Fruit fly (Drosophila melanogaster): Measurements from ENCODE around the gene PGRP-SA.
A peak's percentile ranks its signal among the peaks of the same experiment; 100 is the strongest.

Gene PGRP-SA

DNA sequence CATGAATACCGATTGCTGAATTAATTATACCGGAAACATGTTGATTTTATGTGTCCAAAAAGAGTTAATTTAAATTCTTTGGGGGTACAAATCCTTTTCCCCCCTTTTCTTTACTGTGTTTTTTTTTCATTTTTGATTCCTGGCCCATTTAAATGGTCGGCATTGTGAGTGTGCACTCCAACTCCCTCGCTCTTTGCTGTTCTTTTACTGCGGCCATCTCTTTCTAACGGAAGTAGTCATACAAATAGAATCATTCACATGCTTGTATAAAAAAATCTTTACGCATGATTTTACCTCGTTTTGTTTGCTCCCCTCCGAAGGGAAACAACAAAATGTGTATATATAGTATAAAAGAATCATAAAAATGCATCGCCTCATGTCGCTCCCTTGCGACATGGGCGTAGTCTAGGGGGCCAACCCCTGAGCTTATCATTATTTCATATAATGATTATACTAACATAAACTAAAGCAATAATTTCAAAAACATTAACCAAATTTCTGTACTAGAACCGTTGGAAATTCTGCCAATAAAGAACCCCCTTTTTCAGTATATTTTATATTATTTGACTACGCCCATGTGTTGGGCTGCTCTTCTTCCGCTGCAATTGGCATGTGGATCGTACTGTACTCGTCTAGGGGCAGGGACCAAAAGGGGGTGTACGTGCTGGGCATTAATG is 33.3 kb upstream of the PGRP-SA start (continued):
- TF ChIP-seq Hr51 (GFP tag; optimal IDR thresholded peaks at IDR 0.05) (peak; percentile 9 to 66), phol (tag; optimal IDR thresholded peaks at IDR 0.05) (peak; percentile 89), NFAT (GFP tag; IDR thresholded peaks at IDR 0.05) (no peak), CG12236 (GFP tag; optimal IDR thresholded peaks at IDR 0.05) (peak; percentile 36), CG13287 (GFP tag; IDR thresholded peaks at IDR 0.05; ENCODE audit: partially characterized antibody) (no peak), CG31441 (GFP tag; IDR thresholded peaks at IDR 0.05) (peak; percentile 95), mld (GFP tag; IDR thresholded peaks at IDR 0.05; ENCODE audit: partially characterized antibody) (no peak), CG10654 (GFP tag; optimal IDR thresholded peaks at IDR 0.05) (peak; percentile 57), CG4282 (GFP tag; optimal IDR thresholded peaks at IDR 0.05) (no peak), CG12391 (tag; optimal IDR thresholded peaks at IDR 0.05) (peak; percentile 81), CG6272 (GFP tag; IDR thresholded peaks at IDR 0.05) (peak; percentile 45; the same call in 1 of the 2 replicates), CrebB (tag; optimal IDR thresholded peaks at IDR 0.05) (peak; percentile 54), CG9932 (GFP tag; IDR thresholded peaks at IDR 0.05) (no peak), Med (GFP tag) (peak; percentile 88), Dbx (GFP tag; IDR thresholded peaks at IDR 0.05) (no peak), pb (GFP tag; optimal IDR thresholded peaks at IDR 0.05) (no peak), ttk (GFP tag; IDR thresholded peaks at IDR 0.05) (peak; percentile 56; the same call in 1 of the 2 replicates), chn (GFP tag; optimal IDR thresholded peaks at IDR 0.05) (peak; percentile 74), rib (GFP tag; IDR thresholded peaks at IDR 0.05) (no peak), shn (GFP tag; optimal IDR thresholded peaks at IDR 0.05) (no peak), yki (optimal IDR thresholded peaks at IDR 0.05) (no peak), lab (GFP tag; optimal IDR thresholded peaks at IDR 0.05) (peak; percentile 61), run (tag; optimal IDR thresholded peaks at IDR 0.05) (peak; percentile 63), h (optimal IDR thresholded peaks at IDR 0.05) (no peak), CG8924 (tag; optimal IDR thresholded peaks at IDR 0.05) (peak; percentile 87), B-H1 (GFP tag; IDR thresholded peaks at IDR 0.05) (peak; percentile 28; the same call in 1 of the 3 replicates), bsh (GFP tag; optimal IDR thresholded peaks at IDR 0.05) (peak; percentile 24 to 95), CG12155 (GFP tag; optimal IDR thresholded peaks at IDR 0.05) (peak; percentile 31), pum (GFP tag; optimal IDR thresholded peaks at IDR 0.05) (peak; percentile 65), Gug (GFP tag; IDR thresholded peaks at IDR 0.05) (peak; percentile 50; the same call in 2 of the 4 replicates), ewg (GFP tag; optimal IDR thresholded peaks at IDR 0.05) (peak; percentile 65), CG7556 (GFP tag; optimal IDR thresholded peaks at IDR 0.05) (peak; percentile 70), chif (GFP tag; optimal IDR thresholded peaks at IDR 0.05) (peak; percentile 61 to 72), NC2α (GFP tag; optimal IDR thresholded peaks at IDR 0.05) (no peak), Sry-β (GFP tag; optimal IDR thresholded peaks at IDR 0.05) (peak; percentile 44), CG13775 (GFP tag; optimal IDR thresholded peaks at IDR 0.05) (peak; percentile 53), da (GFP tag; optimal IDR thresholded peaks at IDR 0.05) (no peak), cwo (GFP tag; optimal IDR thresholded peaks at IDR 0.05) (peak; percentile 15), Bgb (GFP tag; IDR thresholded peaks at IDR 0.05; ENCODE audit: partially characterized antibody) (no peak), crol (GFP tag; IDR thresholded peaks at IDR 0.05) (no peak), bbx (GFP tag; IDR thresholded peaks at IDR 0.05; ENCODE audit: partially characterized antibody) (no peak), gt (GFP tag; IDR thresholded peaks at IDR 0.05) (peak; percentile 48; the same call in 1 of the 2 replicates), ATbp (GFP tag; optimal IDR thresholded peaks at IDR 0.05) (peak; percentile 87), CG3281 (GFP tag; optimal IDR thresholded peaks at IDR 0.05) (peak; percentile 7), CG15011 (GFP tag; optimal IDR thresholded peaks at IDR 0.05) (peak; percentile 39), dati (GFP tag; IDR thresholded peaks at IDR 0.05) (no peak), CG15696 (tag; optimal IDR thresholded peaks at IDR 0.05) (peak; percentile 87), CG32767 (GFP tag; IDR thresholded peaks at IDR 0.05) (peak; percentile 75), CG14050 (GFP tag; IDR thresholded peaks at IDR 0.05) (peak; percentile 41; the same call in 1 of the 3 replicates)
